Worm (Caenorhabditis elegans) whole organism, L4/young adult: ENCODE measurements around the gene F10C1.3.

Experiments used
- W03F9.2 ChIP-seq: fragments of 150-350 bp; optimal IDR thresholded peaks from 2 replicates; lab custom pipeline; 2014; ENCODE audit warnings: missing biosample characterization, missing genetic modification characterization
- dao-5 ChIP-seq: sonication (generic microtip); optimal IDR thresholded peaks from 2 replicates; lab custom pipeline; 2016; ENCODE audit warnings: missing genotype, missing genetic modification characterization, moderate library complexity, missing compliant biosample characterization
- him-1 ChIP-seq: sonication (generic microtip); optimal IDR thresholded peaks from 2 replicates; lab custom pipeline; 2016; ENCODE audit warnings: missing genotype, missing genetic modification reagents, missing genetic modification characterization, missing compliant biosample characterization

DNA sequence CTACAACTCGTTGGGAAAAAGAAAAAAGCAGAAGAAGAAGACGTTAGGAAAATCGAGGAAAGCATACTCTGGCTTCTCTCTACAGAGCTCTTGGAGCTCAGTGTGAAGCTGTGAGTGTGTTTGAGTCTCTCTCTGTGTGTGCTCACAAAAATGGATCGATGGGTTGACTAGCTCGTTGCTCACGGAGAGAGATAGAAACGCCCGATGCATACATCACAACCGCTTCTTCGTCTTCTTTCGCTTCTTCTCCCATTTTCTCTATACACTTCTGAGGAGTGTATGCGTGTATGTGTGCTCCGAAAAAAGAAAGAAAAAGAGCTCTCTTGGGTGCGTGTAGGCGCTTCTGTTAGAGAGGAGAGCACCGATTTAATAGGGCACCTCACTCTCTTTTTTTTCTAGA, 32.5 kb downstream of the F10C1.3 start:
- TF ChIP-seq dao-5 (tag; lab: Kevin White, UChicago), result no peak
- TF ChIP-seq him-1 (tag; lab: Kevin White, UChicago), result peak; percentile 83
- no peak for TF ChIP-seq W03F9.2 (tag; lab: Kevin White, UChicago)
